Worm (Caenorhabditis elegans) whole organism, late embryonic: Measurements from ENCODE around the gene K08E4.2.
A peak's percentile ranks its signal among the peaks of the same experiment; 100 is the strongest.

Experiments used
- C38D4.7 ChIP-seq: fragments of 200-800 bp; sonication (Bioruptor generic); optimal IDR thresholded peaks from 2 replicates; lab custom pipeline; 2018; ENCODE audit warnings: mild to moderate bottlenecking, missing genetic modification characterization, moderate library complexity, missing compliant biosample characterization
- K02D7.2 ChIP-seq: sonication (generic microtip); optimal IDR thresholded peaks from 2 replicates; lab custom pipeline; 2017; ENCODE audit warnings: mild to moderate bottlenecking, missing genetic modification characterization, missing compliant biosample characterization
- K09A11.1 ChIP-seq: sonication (generic microtip); optimal IDR thresholded peaks from 2 replicates; lab custom pipeline; 2017; ENCODE audit warnings: antibody characterized with exemption, mild to moderate bottlenecking, missing genetic modification characterization, missing compliant biosample characterization; ENCODE audit not compliant: insufficient read depth
- ahr-1 ChIP-seq: sonication (generic microtip); optimal IDR thresholded peaks from 2 replicates; lab custom pipeline; 2016; ENCODE audit warnings: missing genetic modification characterization, missing compliant biosample characterization
- ama-1 ChIP-seq: fragments of 150-350 bp; optimal IDR thresholded peaks from 2 replicates; lab custom pipeline; 2014
- ceh-19 ChIP-seq: fragments of 200-800 bp; sonication (Bioruptor generic); optimal IDR thresholded peaks from 2 replicates; lab custom pipeline; 2018; ENCODE audit warnings: mild to moderate bottlenecking, missing genetic modification characterization, missing compliant biosample characterization
- ceh-2 ChIP-seq: sonication (generic microtip); optimal IDR thresholded peaks from 2 replicates; lab custom pipeline; 2016; ENCODE audit warnings: missing genotype, missing genetic modification characterization, missing compliant biosample characterization
- ceh-30 ChIP-seq: fragments of 150-350 bp; optimal IDR thresholded peaks from 2 replicates; lab custom pipeline; 2014; ENCODE audit warnings: missing biosample characterization, missing genetic modification characterization
- ceh-34 ChIP-seq: sonication (generic microtip); optimal IDR thresholded peaks from 2 replicates; lab custom pipeline; 2016; ENCODE audit warnings: mild to moderate bottlenecking, missing genetic modification characterization, missing compliant biosample characterization
- ceh-45 ChIP-seq: fragments of 200-800 bp; sonication (Bioruptor generic); IDR thresholded peaks from 2 replicates; pipeline ENCODE4 v1.3.6; 2022; ENCODE audit warnings: missing genetic modification reagents, missing genetic modification characterization, missing compliant biosample characterization
- ceh-48 ChIP-seq: sonication (generic microtip); optimal IDR thresholded peaks from 2 replicates; lab custom pipeline; 2016; ENCODE audit warnings: missing genetic modification characterization, inconsistent platforms, missing compliant biosample characterization
- ceh-6 ChIP-seq: fragments of 200-800 bp; sonication (Bioruptor generic); optimal IDR thresholded peaks from 2 replicates; lab custom pipeline; 2018; ENCODE audit warnings: mild to moderate bottlenecking, missing genetic modification characterization, missing compliant biosample characterization
- elt-2 ChIP-seq: sonication (generic microtip); optimal IDR thresholded peaks from 2 replicates; lab custom pipeline; 2016; ENCODE audit warnings: missing genetic modification reagents, missing genetic modification characterization, missing compliant biosample characterization
- eyg-1 ChIP-seq: sonication (generic microtip); optimal IDR thresholded peaks from 2 replicates; lab custom pipeline; 2016; ENCODE audit warnings: missing genotype, missing genetic modification characterization, missing compliant biosample characterization
- fkh-6 ChIP-seq: sonication (generic microtip); optimal IDR thresholded peaks from 2 replicates; lab custom pipeline; 2016; ENCODE audit warnings: missing genetic modification characterization, missing compliant biosample characterization
- gmeb-2 ChIP-seq: sonication (generic microtip); optimal IDR thresholded peaks from 2 replicates; lab custom pipeline; 2016; ENCODE audit warnings: missing genetic modification characterization, inconsistent platforms, missing compliant biosample characterization
- hlh-6 ChIP-seq: sonication (generic microtip); optimal IDR thresholded peaks from 2 replicates; lab custom pipeline; 2016; ENCODE audit warnings: missing genotype, missing genetic modification characterization, missing compliant biosample characterization
- hlh-8 ChIP-seq: sonication (generic microtip); optimal IDR thresholded peaks from 2 replicates; lab custom pipeline; 2016; ENCODE audit warnings: missing genotype, missing genetic modification characterization, missing compliant biosample characterization
- lim-6 ChIP-seq: sonication (generic microtip); optimal IDR thresholded peaks from 2 replicates; lab custom pipeline; 2016; ENCODE audit warnings: missing genetic modification characterization, missing compliant biosample characterization
- lin-11 ChIP-seq: fragments of 200-800 bp; sonication (Bioruptor generic); optimal IDR thresholded peaks from 2 replicates; lab custom pipeline; 2018; ENCODE audit warnings: mild to moderate bottlenecking, missing genetic modification characterization, missing compliant biosample characterization
- madf-2 ChIP-seq: sonication (generic microtip); optimal IDR thresholded peaks from 2 replicates; lab custom pipeline; 2017; ENCODE audit warnings: missing genetic modification characterization, missing compliant biosample characterization
- nfya-1 ChIP-seq: sonication (generic microtip); optimal IDR thresholded peaks from 2 replicates; lab custom pipeline; 2017; ENCODE audit warnings: missing genetic modification characterization, mild to moderate bottlenecking, missing compliant biosample characterization, antibody characterized with exemption, moderate library complexity
- odd-2 ChIP-seq: sonication (generic microtip); optimal IDR thresholded peaks from 2 replicates; lab custom pipeline; 2017; ENCODE audit warnings: antibody characterized with exemption, mild to moderate bottlenecking, missing genetic modification characterization, missing compliant biosample characterization
- pax-1 ChIP-seq: fragments of 150-350 bp; optimal IDR thresholded peaks from 2 replicates; lab custom pipeline; 2014; ENCODE audit warnings: missing biosample characterization, missing genetic modification characterization
- pha-4 ChIP-seq: fragments of 150-350 bp; optimal IDR thresholded peaks from 2 replicates; lab custom pipeline; 2018; ENCODE audit warnings: missing biosample characterization, missing genetic modification reagents, missing genetic modification characterization
- pqm-1 ChIP-seq: sonication (generic microtip); optimal IDR thresholded peaks from 2 replicates; lab custom pipeline; 2016; ENCODE audit warnings: missing genetic modification characterization, missing compliant biosample characterization
- pros-1 ChIP-seq: fragments of 150-350 bp; optimal IDR thresholded peaks from 2 replicates; lab custom pipeline; 2014; ENCODE audit warnings: missing biosample characterization, missing genetic modification reagents, missing genetic modification characterization
- rnt-1 ChIP-seq: sonication (generic microtip); optimal IDR thresholded peaks from 2 replicates; lab custom pipeline; 2016; ENCODE audit warnings: missing genetic modification characterization, missing compliant biosample characterization
- syd-9 ChIP-seq: sonication (generic microtip); optimal IDR thresholded peaks from 2 replicates; lab custom pipeline; 2016; ENCODE audit warnings: mild to moderate bottlenecking, missing genetic modification characterization, moderate library complexity, missing compliant biosample characterization
- unc-3 ChIP-seq, 2 experiments: fragments of 200-800 bp in 1 of 2; sonication (Bioruptor generic) in 1 of 2; sonication (generic microtip) in 1 of 2; conservative IDR thresholded peaks in 1 of 2; optimal IDR thresholded peaks in 1 of 2; 2 replicates each; pipeline versions ENCODE4 v1.3.6 to Lab custom; 2016 to 2022; ENCODE audit warnings: missing compliant biosample characterization in 2 of 2, missing genetic modification characterization in 2 of 2, missing genetic modification reagents in 1 of 2
- unc-86 ChIP-seq: sonication (generic microtip); optimal IDR thresholded peaks from 2 replicates; lab custom pipeline; 2016; ENCODE audit warnings: missing genetic modification characterization, missing compliant biosample characterization

K08E4.2 gene

ce11 chrIV:12047552-12048347 lies 8.7 kb downstream of the K08E4.2 start, which contains the start of gene T12G3.4:
T12G3.4 (plus strand) TSS chrIV:12048256.
- no peak for TF ChIP-seq ceh-48 (tag; lab: Kevin White, UChicago)
- TF ChIP-seq pqm-1 (tag; lab: Kevin White, UChicago): no peak
- no peak for TF ChIP-seq ama-1 (lab: Kevin White, UChicago)
- TF ChIP-seq ceh-30 (tag; lab: Kevin White, UChicago): no peak
- TF ChIP-seq K02D7.2 (tag; lab: Kevin White, UChicago): no peak
- no peak for TF ChIP-seq pha-4 (tag; lab: Kevin White, UChicago)
- TF ChIP-seq ceh-6 (GFP tag; lab: Kevin White, UChicago): no peak
- no peak for TF ChIP-seq hlh-8
- TF ChIP-seq K09A11.1: no peak
- no peak for TF ChIP-seq ceh-2 (tag; lab: Kevin White, UChicago)
- TF ChIP-seq hlh-6 (tag; lab: Kevin White, UChicago): no peak
- TF ChIP-seq C38D4.7: no peak
- TF ChIP-seq, all 69 proteins: peak for 0

- TF ChIP-seq lin-11 (tag; lab: Kevin White, UChicago) (no peak), elt-2 (tag; lab: Kevin White, UChicago) (peak; percentile 76), nfya-1 (tag; lab: Kevin White, UChicago) (no peak), gmeb-2 (tag; lab: Kevin White, UChicago) (no peak), pax-1 (tag; lab: Kevin White, UChicago) (no peak), unc-3 (GFP tag; conservative IDR thresholded peaks at IDR 0.05; lab: Robert Waterston, UW) (no peak), unc-3 (tag; optimal IDR thresholded peaks at IDR 0.05; lab: Kevin White, UChicago) (no peak), K02D7.2 (tag; lab: Kevin White, UChicago) (no peak)
Measured at ce11 chrIV:12046524-12047203, 9.8 kb downstream of the K08E4.2 start, which contains the start of gene T12G3.2. T12G3.2 (minus strand) TSS chrIV:12046967.

ce11 chrIV:12044844-12045738 lies 11.4 kb downstream of the K08E4.2 start:
- no peak for TF ChIP-seq ceh-30 (tag; lab: Kevin White, UChicago)
- TF ChIP-seq hlh-8: no peak
- TF ChIP-seq ceh-34 (tag; lab: Kevin White, UChicago): no peak
- no peak for TF ChIP-seq lim-6
- TF ChIP-seq syd-9 (tag; lab: Kevin White, UChicago): no peak
- TF ChIP-seq pha-4 (tag; lab: Kevin White, UChicago): no peak
- no peak for TF ChIP-seq madf-2
- no peak for TF ChIP-seq lin-11 (tag; lab: Kevin White, UChicago)
- no peak for TF ChIP-seq rnt-1
- no peak for TF ChIP-seq pax-1 (tag; lab: Kevin White, UChicago)
- no peak for TF ChIP-seq hlh-6 (tag; lab: Kevin White, UChicago)
- no peak for TF ChIP-seq unc-86 (tag; lab: Kevin White, UChicago)
- TF ChIP-seq pros-1 (tag; lab: Kevin White, UChicago): no peak
- TF ChIP-seq odd-2 (tag; lab: Kevin White, UChicago): no peak
- TF ChIP-seq ahr-1 (tag; lab: Kevin White, UChicago): no peak
- no peak for TF ChIP-seq eyg-1 (tag; lab: Kevin White, UChicago)
- TF ChIP-seq ceh-19 (GFP tag; lab: Kevin White, UChicago): no peak
- no peak for TF ChIP-seq K02D7.2 (tag; lab: Kevin White, UChicago)
- TF ChIP-seq ceh-45 (GFP tag; lab: Robert Waterston, UW): no peak
- no peak for TF ChIP-seq fkh-6
